Worm (Caenorhabditis elegans) whole organism, young adult: ENCODE results near the gene C04E12.4.

ENCODE experiments used
- B0261.1 ChIP-seq: sonication (generic microtip); optimal IDR thresholded peaks from 2 replicates; lab custom pipeline; 2016; ENCODE audit warnings: mild to moderate bottlenecking, missing genetic modification characterization, moderate library complexity, missing compliant biosample characterization
- aptf-3 ChIP-seq: fragments of 200-800 bp; sonication (Bioruptor generic); IDR thresholded peaks from 2 replicates; pipeline ENCODE4 v1.3.6; 2022; ENCODE audit warnings: missing genetic modification characterization, missing compliant biosample characterization
- ceh-58 ChIP-seq: fragments of 200-800 bp; sonication (Bioruptor generic); IDR thresholded peaks from 2 replicates; pipeline ENCODE4 v1.3.6; 2022; ENCODE audit warnings: missing genetic modification characterization, missing compliant biosample characterization
- egl-44 ChIP-seq: fragments of 200-800 bp; sonication (Bioruptor generic); IDR thresholded peaks from 2 replicates; pipeline ENCODE4 v1.3.6; 2022; ENCODE audit warnings: missing genetic modification reagents, missing genetic modification characterization, missing compliant biosample characterization
- ekl-4 ChIP-seq: fragments of 200-800 bp; sonication (Bioruptor generic); IDR thresholded peaks from 2 replicates; pipeline ENCODE4 v1.3.6; 2022; ENCODE audit warnings: missing genetic modification reagents, missing genetic modification characterization, missing compliant biosample characterization
- let-526 ChIP-seq: fragments of 200-800 bp; sonication (Bioruptor generic); IDR thresholded peaks from 2 replicates; pipeline ENCODE4 v1.3.6; 2022; ENCODE audit warnings: missing genetic modification reagents, missing genetic modification characterization, missing compliant biosample characterization
- lin-54 ChIP-seq: fragments of 200-800 bp; sonication (Bioruptor generic); optimal IDR thresholded peaks from 2 replicates; lab custom pipeline; 2018; ENCODE audit warnings: mild to moderate bottlenecking, missing genetic modification characterization, missing compliant biosample characterization
- lsy-27 ChIP-seq: sonication (generic microtip); optimal IDR thresholded peaks from 2 replicates; lab custom pipeline; 2017; ENCODE audit warnings: missing genetic modification characterization, mild to moderate bottlenecking, missing compliant biosample characterization, antibody characterized with exemption, missing genotype, borderline replicate concordance; ENCODE audit not compliant: insufficient read depth
- mcd-1 ChIP-seq: fragments of 200-800 bp; sonication (Bioruptor generic); IDR thresholded peaks from 2 replicates; pipeline ENCODE4 v1.3.6; 2022; ENCODE audit warnings: missing genetic modification reagents, missing genetic modification characterization, missing compliant biosample characterization
- mxl-1 ChIP-seq: sonication (generic microtip); optimal IDR thresholded peaks from 2 replicates; lab custom pipeline; 2016; ENCODE audit warnings: missing genetic modification characterization, missing compliant biosample characterization
- snpc-4 ChIP-seq, 5 experiments: fragments of 150-350 bp in 1 of 5; sonication (generic microtip) in 4 of 5; optimal IDR thresholded peaks; 2 replicates each; lab custom pipeline; 2014 to 2018; ENCODE audit warnings: missing genetic modification characterization in 5 of 5, missing biosample characterization in 3 of 5, antibody characterized with exemption in 2 of 5, mild to moderate bottlenecking in 2 of 5, missing compliant biosample characterization in 2 of 5, missing genotype in 2 of 5, moderate library complexity in 2 of 5, missing genetic modification reagents in 1 of 5
- unc-130 ChIP-seq: sonication (generic microtip); optimal IDR thresholded peaks from 2 replicates; lab custom pipeline; 2016; ENCODE audit warnings: missing genetic modification reagents, missing genetic modification characterization, missing compliant biosample characterization

ce11 chrV:3339009-3339408 is 23.6 kb upstream of the C04E12.4 start, which contains the start of gene C17B7.4:
- TF ChIP-seq let-526 (GFP tag; lab: Robert Waterston, UW): no peak
- TF ChIP-seq snpc-4 (GFP tag; optimal IDR thresholded peaks at IDR 0.05; lab: Kevin White, UChicago): no peak
- no peak for TF ChIP-seq snpc-4 (tag; optimal IDR thresholded peaks at IDR 0.05; lab: Kevin White, UChicago)
- TF ChIP-seq B0261.1 (tag; lab: Kevin White, UChicago): no peak
- no peak for TF ChIP-seq ceh-58 (GFP tag; lab: Robert Waterston, UW)
- no peak for TF ChIP-seq unc-130 (GFP tag; lab: Kevin White, UChicago)
- no peak for TF ChIP-seq mcd-1 (GFP tag; lab: Robert Waterston, UW)
- no peak for TF ChIP-seq aptf-3 (GFP tag; lab: Robert Waterston, UW)
- TF ChIP-seq mxl-1: no peak
- no peak for TF ChIP-seq lsy-27 (tag; lab: Kevin White, UChicago)
- TF ChIP-seq egl-44: no peak
- TF ChIP-seq lin-54 (GFP tag; lab: Kevin White, UChicago): no peak
- no peak for TF ChIP-seq ekl-4 (GFP tag; lab: Robert Waterston, UW)
